Worm (Caenorhabditis elegans) whole organism, L4/young adult: Measurements from ENCODE around the gene C34B4.4.

Source experiments
- W03F9.2 ChIP-seq: fragments of 150-350 bp; optimal IDR thresholded peaks from 2 replicates; lab custom pipeline; 2014; ENCODE audit warnings: missing biosample characterization, missing genetic modification characterization
- dao-5 ChIP-seq: sonication (generic microtip); optimal IDR thresholded peaks from 2 replicates; lab custom pipeline; 2016; ENCODE audit warnings: missing genotype, missing genetic modification characterization, moderate library complexity, missing compliant biosample characterization

ce11 chrV:13049149-13049610 lies 41.0 kb upstream of the C34B4.4 start, which contains the start of gene W07G4.8:
- TF ChIP-seq W03F9.2 (tag; lab: Kevin White, UChicago) (no peak), dao-5 (no peak)
